Worm (Caenorhabditis elegans) whole organism, L4/young adult: ENCODE measurements around the gene nmgp-1.

Source experiments
- W03F9.2 ChIP-seq: fragments of 150-350 bp; optimal IDR thresholded peaks from 2 replicates; lab custom pipeline; 2014; ENCODE audit warnings: missing biosample characterization, missing genetic modification characterization
- him-1 ChIP-seq: sonication (generic microtip); optimal IDR thresholded peaks from 2 replicates; lab custom pipeline; 2016; ENCODE audit warnings: missing genotype, missing genetic modification reagents, missing genetic modification characterization, missing compliant biosample characterization

DNA sequence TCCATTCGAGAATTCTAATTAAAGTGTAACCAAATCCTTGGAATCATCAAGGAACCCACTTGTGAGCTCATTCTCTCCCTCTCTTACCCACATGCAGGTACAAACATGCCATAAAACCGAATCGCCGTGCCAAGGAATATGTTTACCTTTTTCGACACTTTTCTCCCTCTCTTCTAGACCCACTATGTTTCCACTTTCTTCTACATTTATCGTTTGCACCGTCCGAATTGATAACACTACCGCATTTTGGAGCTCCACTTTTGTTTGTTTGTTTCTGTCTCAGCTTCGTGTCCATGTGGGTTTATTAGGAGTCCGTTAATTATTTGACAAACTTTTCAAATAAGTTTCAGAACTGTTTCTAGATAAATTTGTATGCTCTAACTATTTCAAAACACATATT, 21.2 kb downstream of the nmgp-1 start:
- TF ChIP-seq W03F9.2 (tag; lab: Kevin White, UChicago) (no peak), him-1 (tag; lab: Kevin White, UChicago) (no peak)
